Fruit fly (Drosophila melanogaster): ENCODE results near the gene CG8679.

dm6 chr2L:21260869-21261268, 42.5 kb upstream of the CG8679 start:
- TF ChIP-seq psq (optimal IDR thresholded peaks at IDR 0.05) = no peak
- no peak for TF ChIP-seq CG8478 (optimal IDR thresholded peaks at IDR 0.05)
- TF ChIP-seq EcR (GFP tag; optimal IDR thresholded peaks at IDR 0.05) = no peak
- no peak for TF ChIP-seq pan (optimal IDR thresholded peaks at IDR 0.05)
